Worm (Caenorhabditis elegans): ENCODE results near the gene K10G6.5.

Gene K10G6.5

ce11 chrII:4002134-4002533 is 15.1 kb downstream of the K10G6.5 start:
- TF ChIP-seq unc-62 (GFP tag; optimal IDR thresholded peaks at IDR 0.05 in 1 of 2) (peak in 1 of 2 experiments; percentile 46), unc-62 (tag; optimal IDR thresholded peaks at IDR 0.05) (no peak), lin-39 (tag; optimal IDR thresholded peaks at IDR 0.05) (no peak), zfp-2 (tag; optimal IDR thresholded peaks at IDR 0.05) (no peak)

ce11 chrII:4004614-4005013 is 17.6 kb downstream of the K10G6.5 start, which contains the start of gene ephx-1:
Gene ephx-1, plus strand, starts transcription at chrII:4004914.
- TF ChIP-seq lin-1 (GFP tag; IDR thresholded peaks at IDR 0.05) (no peak), spr-3 (GFP tag; optimal IDR thresholded peaks at IDR 0.05) (no peak), dmd-8 (GFP tag; IDR thresholded peaks at IDR 0.05) (0 out of 2 replicates have a peak, but pooled peaks have one; percentile 2), unc-130 (GFP tag; optimal IDR thresholded peaks at IDR 0.05) (no peak), lsy-2 (tag; optimal IDR thresholded peaks at IDR 0.05) (no peak), zfp-3 (GFP tag; conservative IDR thresholded peaks at IDR 0.05) (no peak), snpc-1.2 (GFP tag; IDR thresholded peaks at IDR 0.05) (no peak), lin-29 (GFP tag; IDR thresholded peaks at IDR 0.05) (no peak)

- TF ChIP-seq F10B5.3 (tag; optimal IDR thresholded peaks at IDR 0.05) = no peak
- no peak for TF ChIP-seq hlh-11 (tag; optimal IDR thresholded peaks at IDR 0.05)
- TF ChIP-seq set-16 (GFP tag; IDR thresholded peaks at IDR 0.05) = peak; percentile 79
- TF ChIP-seq dve-1 (tag; optimal IDR thresholded peaks at IDR 0.05; ENCODE audit: insufficient read depth) = no peak
- TF ChIP-seq ceh-32 (tag; optimal IDR thresholded peaks at IDR 0.05; ENCODE audit: poor library complexity) = no peak
- TF ChIP-seq dmd-8 (GFP tag; IDR thresholded peaks at IDR 0.05) = no peak
- TF ChIP-seq pha-4 (GFP tag; IDR thresholded peaks at IDR 0.05) = no peak
- no peak for TF ChIP-seq pha-4 (tag; optimal IDR thresholded peaks at IDR 0.05)
- no peak for TF ChIP-seq Y105C5A.15 (GFP tag; IDR thresholded peaks at IDR 0.05)
- no peak for TF ChIP-seq duxl-1 (tag; optimal IDR thresholded peaks at IDR 0.05; ENCODE audit: poor library complexity)
- TF ChIP-seq ceh-44 (GFP tag; IDR thresholded peaks at IDR 0.05) = no peak
- TF ChIP-seq unc-62 (GFP tag; optimal IDR thresholded peaks at IDR 0.05 in 1 of 2) = peak in 1 of 2 experiments; percentile 44
- TF ChIP-seq unc-62 (tag; optimal IDR thresholded peaks at IDR 0.05) = no peak
- no peak for TF ChIP-seq rbr-2 (tag; optimal IDR thresholded peaks at IDR 0.05)
- no peak for TF ChIP-seq Y48G9A.11 (GFP tag; IDR thresholded peaks at IDR 0.05)
- TF ChIP-seq unc-39 (tag; optimal IDR thresholded peaks at IDR 0.05) = no peak
- no peak for TF ChIP-seq fos-1 (tag; optimal IDR thresholded peaks at IDR 0.05)
- TF ChIP-seq lin-39 (tag; optimal IDR thresholded peaks at IDR 0.05) = no peak
- TF ChIP-seq skn-1 (tag; optimal IDR thresholded peaks at IDR 0.05) = no peak
- TF ChIP-seq nhr-28 (tag; optimal IDR thresholded peaks at IDR 0.05) = no peak
Measured at ce11 chrII:4007972-4008371, 20.9 kb downstream of the K10G6.5 start.

- TF ChIP-seq php-3 (GFP tag; IDR thresholded peaks at IDR 0.05) (no peak), hif-1 (tag; optimal IDR thresholded peaks at IDR 0.05) (no peak), lin-13 (GFP tag; optimal IDR thresholded peaks at IDR 0.05) (no peak), pqm-1 (tag; optimal IDR thresholded peaks at IDR 0.05) (peak; percentile 7), cey-2 (tag; optimal IDR thresholded peaks at IDR 0.05; ENCODE audit: borderline replicate concordance, insufficient read depth) (no peak), Y75B8A.6 (GFP tag; IDR thresholded peaks at IDR 0.05) (no peak), T26A8.4 (GFP tag; IDR thresholded peaks at IDR 0.05) (no peak)
Measured at ce11 chrII:4011518-4011917, 24.5 kb downstream of the K10G6.5 start.

ce11 chrII:4018617-4019016 is 31.6 kb downstream of the K10G6.5 start, which contains the start of gene K07D4.6:
Gene K07D4.6, minus strand, starts transcription at chrII:4018717.
- TF ChIP-seq spr-1 (tag; optimal IDR thresholded peaks at IDR 0.05) (no peak), lin-39 (tag; optimal IDR thresholded peaks at IDR 0.05) (no peak), ces-1 (GFP tag; optimal IDR thresholded peaks at IDR 0.05) (no peak), mdt-29 (GFP tag; IDR thresholded peaks at IDR 0.05) (no peak), unc-130 (GFP tag; optimal IDR thresholded peaks at IDR 0.05) (no peak), aha-1 (tag) (no peak), skn-1 (tag; optimal IDR thresholded peaks at IDR 0.05) (no peak), zag-1 (tag; optimal IDR thresholded peaks at IDR 0.05) (no peak), mes-2 (tag; optimal IDR thresholded peaks at IDR 0.05; ENCODE audit: poor library complexity, severe bottlenecking) (no peak), lin-38 (GFP tag; IDR thresholded peaks at IDR 0.05) (no peak)

Data from whole organism, L4 larva.